Worm (Caenorhabditis elegans): ENCODE results near the gene arrd-3.

ce11 chrII:9443522-9443921 lies 31.2 kb downstream of the arrd-3 start, which contains the start of gene chil-15:
- no peak for TF ChIP-seq ceh-9 (tag; optimal IDR thresholded peaks at IDR 0.05)
- no peak for TF ChIP-seq nhr-76 (tag; optimal IDR thresholded peaks at IDR 0.05)
- no peak for TF ChIP-seq elt-2 (tag; optimal IDR thresholded peaks at IDR 0.05)
- TF ChIP-seq nhr-23 (tag; optimal IDR thresholded peaks at IDR 0.05): no peak
- no peak for TF ChIP-seq nfya-1 (tag; optimal IDR thresholded peaks at IDR 0.05; ENCODE audit: insufficient read depth)
- no peak for TF ChIP-seq nhr-237 (tag; optimal IDR thresholded peaks at IDR 0.05)
- TF ChIP-seq unc-62 (GFP tag; optimal IDR thresholded peaks at IDR 0.05): no peak
- no peak for TF ChIP-seq lin-15B (tag; optimal IDR thresholded peaks at IDR 0.05)
- no peak for TF ChIP-seq ztf-11 (tag; optimal IDR thresholded peaks at IDR 0.05)
- no peak for TF ChIP-seq ZK546.5 (tag; optimal IDR thresholded peaks at IDR 0.05)
- TF ChIP-seq elt-3 (tag; optimal IDR thresholded peaks at IDR 0.05): no peak
- no peak for TF ChIP-seq R02D3.7 (tag; optimal IDR thresholded peaks at IDR 0.05)
- TF ChIP-seq zag-1 (tag; optimal IDR thresholded peaks at IDR 0.05): no peak
